Worm (Caenorhabditis elegans): ENCODE results near the gene K09F5.1.
A peak's percentile ranks its signal among the peaks of the same experiment; 100 is the strongest.

Gene K09F5.1

DNA sequence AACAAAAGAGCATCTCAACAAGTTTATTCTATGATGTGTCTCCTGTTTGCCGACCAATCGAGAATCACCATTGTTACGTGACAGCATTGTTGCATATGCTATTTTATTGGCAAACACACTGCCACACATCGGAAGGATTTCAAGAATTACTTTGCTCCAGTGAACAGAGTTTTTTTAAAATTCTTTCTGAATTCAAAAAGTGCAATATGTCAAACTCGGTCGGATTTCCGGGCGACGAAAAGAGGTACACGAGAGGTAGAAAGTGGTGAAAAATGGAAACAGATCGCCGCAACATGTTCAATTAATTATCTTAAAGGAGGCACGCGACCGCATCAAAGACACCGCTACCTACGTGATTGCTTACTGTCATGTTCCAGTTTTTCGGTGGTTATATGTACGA is 10.6 kb downstream of the K09F5.1 start:
- TF ChIP-seq unc-62 (GFP tag; optimal IDR thresholded peaks at IDR 0.05 in 1 of 2): peak in 1 of 2 experiments; percentile 24
- no peak for TF ChIP-seq unc-62 (tag; optimal IDR thresholded peaks at IDR 0.05)
- no peak for TF ChIP-seq ces-1 (GFP tag; optimal IDR thresholded peaks at IDR 0.05)

- TF ChIP-seq unc-62 (GFP tag; optimal IDR thresholded peaks at IDR 0.05 in 1 of 2) (peak in 1 of 2 experiments; percentile 24), unc-62 (tag; optimal IDR thresholded peaks at IDR 0.05) (no peak), snpc-4 (tag; optimal IDR thresholded peaks at IDR 0.05) (no peak)
Observed at ce11 chrX:7752770-7753169, 13.3 kb downstream of the K09F5.1 start, which contains the start of gene deg-1. Gene deg-1, plus strand, starts transcription at chrX:7753070.

- TF ChIP-seq T26A8.4 (GFP tag; IDR thresholded peaks at IDR 0.05) (no peak), daf-19 (GFP tag; conservative IDR thresholded peaks at IDR 0.05) (peak; percentile 59; the same call in 1 of the 2 replicates), Y48G9A.11 (GFP tag; IDR thresholded peaks at IDR 0.05) (peak; percentile 56; the same call in 1 of the 2 replicates), rbr-2 (tag; optimal IDR thresholded peaks at IDR 0.05) (peak; percentile 43), unc-130 (GFP tag; optimal IDR thresholded peaks at IDR 0.05) (peak; percentile 49), nhr-41 (GFP tag; IDR thresholded peaks at IDR 0.05) (no peak), snpc-1.2 (GFP tag; IDR thresholded peaks at IDR 0.05) (peak; percentile 81), nhr-77 (tag; optimal IDR thresholded peaks at IDR 0.05) (no peak), mdl-1 (tag; optimal IDR thresholded peaks at IDR 0.05) (peak in 1 of 2 experiments; percentile 38), saeg-2 (GFP tag; IDR thresholded peaks at IDR 0.05) (no peak), hmg-1.1 (GFP tag; IDR thresholded peaks at IDR 0.05) (peak; percentile 68), madf-9 (GFP tag; conservative IDR thresholded peaks at IDR 0.05) (peak; percentile 18; the same call in 1 of the 2 replicates), dpl-1 (GFP tag; optimal IDR thresholded peaks at IDR 0.05) (no peak), lin-29 (GFP tag; IDR thresholded peaks at IDR 0.05) (no peak), nhr-28 (tag; optimal IDR thresholded peaks at IDR 0.05) (peak; percentile 23), mep-1 (tag; optimal IDR thresholded peaks at IDR 0.05) (peak; percentile 62), nhr-10 (tag; optimal IDR thresholded peaks at IDR 0.05) (no peak), lir-3 (tag; optimal IDR thresholded peaks at IDR 0.05) (peak; percentile 19), Y75B8A.6 (GFP tag; IDR thresholded peaks at IDR 0.05) (no peak), dmd-6 (GFP tag; IDR thresholded peaks at IDR 0.05) (peak; percentile 21; the same call in 1 of the 2 replicates), skn-1 (tag; optimal IDR thresholded peaks at IDR 0.05) (no peak), nhr-111 (GFP tag; optimal IDR thresholded peaks at IDR 0.05) (no peak), Y105C5A.15 (GFP tag; IDR thresholded peaks at IDR 0.05) (0 out of 2 replicates have a peak, but pooled peaks have one; percentile 54), pha-4 (GFP tag; IDR thresholded peaks at IDR 0.05) (peak; percentile 77), pha-4 (tag; optimal IDR thresholded peaks at IDR 0.05) (no peak), ctbp-1 (GFP tag; IDR thresholded peaks at IDR 0.05) (0 out of 2 replicates have a peak, but pooled peaks have one; percentile 62), pqm-1 (tag; optimal IDR thresholded peaks at IDR 0.05) (no peak), daf-8 (GFP tag; IDR thresholded peaks at IDR 0.05) (no peak), vab-7 (GFP tag; IDR thresholded peaks at IDR 0.05) (no peak; the same call in 1 of the 2 replicates), madf-5 (GFP tag; IDR thresholded peaks at IDR 0.05) (peak in 1 of 2 experiments; percentile 56; a peak in 1 of 4 replicates), mes-2 (tag; optimal IDR thresholded peaks at IDR 0.05; ENCODE audit: poor library complexity, severe bottlenecking) (peak; percentile 57), F44E2.7 (GFP tag; IDR thresholded peaks at IDR 0.05) (no peak), tra-1 (GFP tag; IDR thresholded peaks at IDR 0.05) (0 out of 2 replicates have a peak, but pooled peaks have one; percentile 68), T20F7.1 (GFP tag; optimal IDR thresholded peaks at IDR 0.05) (no peak), ZK337.2 (GFP tag; IDR thresholded peaks at IDR 0.05) (no peak), hlh-30 (tag; optimal IDR thresholded peaks at IDR 0.05; ENCODE audit: insufficient read depth) (peak; percentile 47), lin-39 (tag; optimal IDR thresholded peaks at IDR 0.05) (no peak), nhr-237 (tag; optimal IDR thresholded peaks at IDR 0.05) (no peak), php-3 (GFP tag; IDR thresholded peaks at IDR 0.05) (no peak), F49E8.2 (tag; optimal IDR thresholded peaks at IDR 0.05; ENCODE audit: borderline replicate concordance) (peak; percentile 50), arid-1 (GFP tag; conservative IDR thresholded peaks at IDR 0.05) (peak; percentile 61; the same call in 1 of the 2 replicates), nhr-6 (tag; optimal IDR thresholded peaks at IDR 0.05) (no peak)
Observed at ce11 chrX:7773714-7774318, 34.4 kb downstream of the K09F5.1 start.

All from whole organism, L4 larva.